Fruit fly (Drosophila melanogaster) whole organism, embryonic: Measurements from ENCODE around the gene Wdfy2.

ENCODE experiments used
- Adf1 ChIP-seq: fragments of 200-800 bp; sonication (Bioruptor generic); IDR thresholded peaks from 2 replicates; pipeline ENCODE4 v1.3.6; 2022; ENCODE audit warnings: missing biosample characterization, missing genetic modification characterization
- Atf6 ChIP-seq: fragments of 200-800 bp; sonication (Bioruptor generic); IDR thresholded peaks from 2 replicates; pipeline ENCODE4 v1.3.6; 2022; ENCODE audit warnings: missing biosample characterization, missing genetic modification characterization
- B-H1 ChIP-seq: fragments of 200-800 bp; sonication (Bioruptor generic); IDR thresholded peaks from 3 replicates; pipeline ENCODE4 v1.3.6; 2022; ENCODE audit warnings: missing biosample characterization, missing genetic modification characterization
- Bdp1 ChIP-seq: fragments of 200-800 bp; sonication (Bioruptor generic); optimal IDR thresholded peaks from 3 replicates; lab custom pipeline; 2016; ENCODE audit warnings: missing biosample characterization, missing genetic modification characterization
- Bgb ChIP-seq: fragments of 200-800 bp; sonication (Bioruptor generic); IDR thresholded peaks from 2 replicates; pipeline ENCODE4 v1.3.6; 2022; ENCODE audit warnings: missing biosample characterization, missing genetic modification characterization; ENCODE audit not compliant: partially characterized antibody
- CG10274 ChIP-seq: fragments of 200-800 bp; sonication (Bioruptor generic); optimal IDR thresholded peaks from 3 replicates; lab custom pipeline; 2017; ENCODE audit warnings: missing biosample characterization, mild to moderate bottlenecking, missing genetic modification characterization
- CG10366 ChIP-seq: fragments of 200-800 bp; sonication (Bioruptor generic); IDR thresholded peaks from 2 replicates; pipeline ENCODE4 v1.3.6; 2022; ENCODE audit warnings: missing biosample characterization, missing genetic modification characterization
- CG12299 ChIP-seq: fragments of 200-800 bp; sonication (Bioruptor generic); optimal IDR thresholded peaks from 2 replicates; lab custom pipeline; 2018; ENCODE audit warnings: missing biosample characterization, mild to moderate bottlenecking, missing genetic modification characterization
- CG12391 ChIP-seq: fragments of 200-800 bp; sonication (Bioruptor generic); optimal IDR thresholded peaks from 3 replicates; lab custom pipeline; 2018; ENCODE audit warnings: missing biosample characterization, mild to moderate bottlenecking, missing genetic modification characterization, moderate library complexity
- CG13296 ChIP-seq: fragments of 200-800 bp; sonication (Bioruptor generic); optimal IDR thresholded peaks from 3 replicates; lab custom pipeline; 2018; ENCODE audit warnings: missing biosample characterization, mild to moderate bottlenecking, missing genetic modification characterization
- CG14667 ChIP-seq: fragments of 200-800 bp; sonication (Bioruptor generic); IDR thresholded peaks from 2 replicates; pipeline ENCODE4 v1.3.6; 2022; ENCODE audit warnings: missing biosample characterization, missing genetic modification characterization
- CG1603 ChIP-seq: fragments of 200-800 bp; sonication (Bioruptor generic); optimal IDR thresholded peaks from 2 replicates; lab custom pipeline; 2019; ENCODE audit warnings: missing biosample characterization, mild to moderate bottlenecking, missing genetic modification characterization, moderate library complexity
- CG17912 ChIP-seq: fragments of 200-800 bp; sonication (Bioruptor generic); optimal IDR thresholded peaks from 2 replicates; lab custom pipeline; 2018; ENCODE audit warnings: missing biosample characterization, mild to moderate bottlenecking, missing genetic modification characterization
- CG18011 ChIP-seq: fragments of 200-800 bp; sonication (Bioruptor generic); optimal IDR thresholded peaks from 2 replicates; lab custom pipeline; 2017; ENCODE audit warnings: missing biosample characterization, missing genetic modification characterization, mild to moderate bottlenecking, moderate library complexity, missing genotype
- CG2889 ChIP-seq: fragments of 200-800 bp; sonication (Bioruptor generic); IDR thresholded peaks from 3 replicates; pipeline ENCODE4 v1.3.6; 2022; ENCODE audit warnings: missing biosample characterization, missing genetic modification characterization
- CG32772 ChIP-seq: fragments of 200-800 bp; sonication (Bioruptor generic); IDR thresholded peaks from 2 replicates; pipeline ENCODE4 v1.3.6; 2022; ENCODE audit warnings: missing biosample characterization, missing genetic modification characterization
- CG33213 ChIP-seq: fragments of 200-800 bp; sonication (Bioruptor generic); optimal IDR thresholded peaks from 3 replicates; lab custom pipeline; 2016; ENCODE audit warnings: missing biosample characterization, missing genetic modification characterization
- CG33557 ChIP-seq: fragments of 200-800 bp; sonication (Bioruptor generic); optimal IDR thresholded peaks from 2 replicates; lab custom pipeline; 2019; ENCODE audit warnings: missing biosample characterization, mild to moderate bottlenecking, missing genetic modification characterization, moderate library complexity
- CG4820 ChIP-seq: fragments of 200-800 bp; sonication (Bioruptor generic); optimal IDR thresholded peaks from 3 replicates; lab custom pipeline; 2016; ENCODE audit warnings: missing biosample characterization, missing genetic modification characterization
- CG6689 ChIP-seq: fragments of 200-800 bp; sonication (Bioruptor generic); IDR thresholded peaks from 2 replicates; pipeline ENCODE4 v1.3.6; 2022; ENCODE audit warnings: missing biosample characterization, missing genetic modification characterization
- CG6813 ChIP-seq: fragments of 200-800 bp; sonication (Bioruptor generic); optimal IDR thresholded peaks from 2 replicates; lab custom pipeline; 2017; ENCODE audit warnings: missing biosample characterization, missing genetic modification characterization, mild to moderate bottlenecking, moderate library complexity, missing genetic modification reagents
- CG8924 ChIP-seq: fragments of 200-800 bp; optimal IDR thresholded peaks from 3 replicates; lab custom pipeline; 2019; ENCODE audit warnings: missing biosample characterization, mild to moderate bottlenecking, missing genetic modification characterization, moderate library complexity
- CG8944 ChIP-seq: fragments of 200-800 bp; sonication (Bioruptor generic); optimal IDR thresholded peaks from 3 replicates; lab custom pipeline; 2016; ENCODE audit warnings: missing biosample characterization, missing genetic modification characterization
- Ets97D ChIP-seq: fragments of 200-800 bp; sonication (Bioruptor generic); optimal IDR thresholded peaks from 3 replicates; lab custom pipeline; 2016; ENCODE audit warnings: missing biosample characterization, missing genetic modification characterization
- Hsf ChIP-seq: fragments of 200-800 bp; sonication (Bioruptor generic); optimal IDR thresholded peaks from 3 replicates; lab custom pipeline; 2016; ENCODE audit warnings: missing biosample characterization, missing genetic modification characterization
- Oaz ChIP-seq: fragments of 200-800 bp; sonication (Bioruptor generic); IDR thresholded peaks from 2 replicates; pipeline ENCODE4 v1.3.6; 2022; ENCODE audit warnings: missing biosample characterization, missing genetic modification characterization
- Pdp1 ChIP-seq, 2 experiments: fragments of 200-800 bp; sonication (Bioruptor generic); optimal IDR thresholded peaks; 3 replicates each; lab custom pipeline; 2016; ENCODE audit warnings: missing biosample characterization in 2 of 2, missing genetic modification characterization in 2 of 2, mild to moderate bottlenecking in 1 of 2, moderate library complexity in 1 of 2
- Scr ChIP-seq: fragments of 200-800 bp; sonication (Bioruptor generic); IDR thresholded peaks from 2 replicates; pipeline ENCODE4 v1.3.6; 2022; ENCODE audit warnings: missing biosample characterization, missing genetic modification characterization; ENCODE audit not compliant: partially characterized antibody
- Xbp1 ChIP-seq: fragments of 200-800 bp; sonication (Bioruptor generic); optimal IDR thresholded peaks from 3 replicates; lab custom pipeline; 2016; ENCODE audit warnings: missing biosample characterization, mild to moderate bottlenecking, missing genetic modification characterization
- ab ChIP-seq: fragments of 200-800 bp; sonication (Bioruptor generic); optimal IDR thresholded peaks from 2 replicates; lab custom pipeline; 2016; ENCODE audit warnings: missing biosample characterization, missing genetic modification characterization
- br ChIP-seq: fragments of >200 bp; optimal IDR thresholded peaks from 2 replicates; lab custom pipeline; 2017
- cato ChIP-seq: fragments of 200-800 bp; sonication (Bioruptor generic); optimal IDR thresholded peaks from 2 replicates; lab custom pipeline; 2016; ENCODE audit warnings: missing biosample characterization, missing genetic modification characterization, borderline replicate concordance
- chn ChIP-seq: fragments of 200-800 bp; sonication (Bioruptor generic); optimal IDR thresholded peaks from 2 replicates; lab custom pipeline; 2016; ENCODE audit warnings: missing biosample characterization, missing genetic modification characterization
- crc ChIP-seq: fragments of 200-800 bp; sonication (Bioruptor generic); optimal IDR thresholded peaks from 2 replicates; lab custom pipeline; 2016; ENCODE audit warnings: missing biosample characterization, missing genetic modification characterization
- esg ChIP-seq: fragments of 200-800 bp; sonication (Bioruptor generic); conservative IDR thresholded peaks from 2 replicates; pipeline ENCODE4 v1.3.6; 2022; ENCODE audit warnings: missing biosample characterization, missing genetic modification characterization
- fd102C ChIP-seq: fragments of 200-800 bp; sonication (Bioruptor generic); optimal IDR thresholded peaks from 2 replicates; lab custom pipeline; 2018; ENCODE audit warnings: missing biosample characterization, mild to moderate bottlenecking, missing genetic modification characterization, moderate library complexity
- gcm2 ChIP-seq: fragments of 200-800 bp; sonication (Bioruptor generic); optimal IDR thresholded peaks from 2 replicates; lab custom pipeline; 2016; ENCODE audit warnings: missing biosample characterization, missing genetic modification characterization
- grn ChIP-seq: fragments of 200-800 bp; sonication (Bioruptor generic); optimal IDR thresholded peaks from 3 replicates; lab custom pipeline; 2017; ENCODE audit warnings: missing biosample characterization, missing genetic modification characterization
- insv ChIP-seq, 2 experiments: fragments of 200-800 bp; sonication (Bioruptor generic); optimal IDR thresholded peaks; 3 replicates each; lab custom pipeline; 2016 to 2018; ENCODE audit warnings: missing biosample characterization in 2 of 2, missing genetic modification characterization in 2 of 2
- knrl ChIP-seq: fragments of 200-800 bp; sonication (Bioruptor generic); IDR thresholded peaks from 3 replicates; pipeline ENCODE4 v1.3.6; 2022; ENCODE audit warnings: missing biosample characterization, missing genetic modification characterization; ENCODE audit not compliant: partially characterized antibody
- lmd ChIP-seq: fragments of 200-800 bp; sonication (Bioruptor generic); IDR thresholded peaks from 2 replicates; pipeline ENCODE4 v1.3.6; 2022; ENCODE audit warnings: missing biosample characterization, missing genetic modification characterization
- lov ChIP-seq, 2 experiments: fragments of 200-800 bp in 1 of 2; fragments of >200 bp in 1 of 2; sonication (Bioruptor generic) in 1 of 2; IDR thresholded peaks in 1 of 2; optimal IDR thresholded peaks in 1 of 2; 2 replicates in 1 of 2; 3 replicates in 1 of 2; pipeline versions ENCODE4 v1.3.6 to Lab custom; 2017 to 2022; ENCODE audit warnings: missing biosample characterization in 1 of 2, missing genetic modification characterization in 1 of 2
- mirr ChIP-seq: fragments of 200-800 bp; sonication (Bioruptor generic); optimal IDR thresholded peaks from 3 replicates; lab custom pipeline; 2018; ENCODE audit warnings: missing biosample characterization, mild to moderate bottlenecking, missing genetic modification characterization
- pho ChIP-seq: fragments of 200-800 bp; sonication (Bioruptor generic); optimal IDR thresholded peaks from 2 replicates; lab custom pipeline; 2016; ENCODE audit warnings: missing biosample characterization, missing genetic modification characterization
- slp2 ChIP-seq: fragments of 200-800 bp; sonication (Bioruptor generic); optimal IDR thresholded peaks from 2 replicates; lab custom pipeline; 2016; ENCODE audit warnings: missing biosample characterization, missing genetic modification characterization
- so ChIP-seq: fragments of 200-800 bp; sonication (Bioruptor generic); IDR thresholded peaks from 3 replicates; pipeline ENCODE4 v1.3.6; 2022; ENCODE audit warnings: missing biosample characterization, missing genetic modification characterization
- stwl ChIP-seq: fragments of 200-800 bp; sonication (Bioruptor generic); optimal IDR thresholded peaks from 3 replicates; lab custom pipeline; 2018; ENCODE audit warnings: missing biosample characterization, mild to moderate bottlenecking, missing genetic modification characterization, moderate library complexity
- zen2 ChIP-seq: fragments of 200-800 bp; sonication (Bioruptor generic); IDR thresholded peaks from 3 replicates; pipeline ENCODE4 v1.3.6; 2022; ENCODE audit warnings: missing biosample characterization, missing genetic modification characterization; ENCODE audit not compliant: partially characterized antibody

Gene Wdfy2

dm6 chr2L:10413251-10414127, 9.6 kb upstream of the Wdfy2 start, which contains the start of the genes CG5355 and Klp31E (continued):
- peak; percentile 62 for TF ChIP-seq Atf6 (GFP tag; lab: Robert Waterston, UW)
- no peak for TF ChIP-seq grn
- TF ChIP-seq crc (GFP tag; lab: Kevin White, UChicago), result no peak
- TF ChIP-seq CG33557, result peak; percentile 76
- TF ChIP-seq CG14667 (GFP tag; lab: Robert Waterston, UW), result peak; percentile 43; the same call in 1 of the 2 replicates
- TF ChIP-seq br (lab: Kevin White, UChicago), result no peak
- TF ChIP-seq zen2 (GFP tag; lab: Robert Waterston, UW), result peak; percentile 63; the same call in 2 of the 3 replicates
- TF ChIP-seq pho, result peak; percentile 22
- peak; percentile 84 for TF ChIP-seq CG12391 (tag; lab: Kevin White, UChicago)
- TF ChIP-seq mirr (GFP tag; lab: Kevin White, UChicago), result no peak
- TF ChIP-seq Bgb, result peak; percentile 63
- peak; percentile 71 for TF ChIP-seq CG6689 (GFP tag; lab: Robert Waterston, UW)
- peak; percentile 52 for TF ChIP-seq CG33213 (GFP tag; lab: Kevin White, UChicago)
- TF ChIP-seq CG18011 (GFP tag; lab: Kevin White, UChicago), result no peak
- peak; percentile 37 for TF ChIP-seq slp2 (GFP tag; lab: Kevin White, UChicago)
- TF ChIP-seq lmd (GFP tag; lab: Robert Waterston, UW), result peak; percentile 52
- TF ChIP-seq Adf1 (GFP tag; lab: Robert Waterston, UW), result no peak
- peak; percentile 15 for TF ChIP-seq Ets97D (GFP tag; lab: Kevin White, UChicago)
- 0 out of 2 replicates have a peak, but pooled peaks have one; percentile 4 for TF ChIP-seq CG32772 (GFP tag; lab: Robert Waterston, UW)
- TF ChIP-seq CG6813 (GFP tag; lab: Kevin White, UChicago), result no peak
- TF ChIP-seq CG12299 (tag; lab: Kevin White, UChicago), result peak; percentile 27
- peak in 1 of 2 experiments; percentile 62 for TF ChIP-seq Pdp1 (GFP tag; optimal IDR thresholded peaks at IDR 0.05; lab: Kevin White, UChicago)
- TF ChIP-seq Bdp1 (GFP tag; lab: Kevin White, UChicago), result peak; percentile 17
- TF ChIP-seq gcm2, result peak; percentile 35
- TF ChIP-seq Scr (GFP tag; lab: Robert Waterston, UW), result peak; percentile 81
- TF ChIP-seq CG8944 (GFP tag; lab: Kevin White, UChicago), result peak; percentile 41
- no peak for TF ChIP-seq CG17912
- TF ChIP-seq chn (GFP tag; lab: Kevin White, UChicago), result peak; percentile 41
- TF ChIP-seq Xbp1, result peak; percentile 71
- no peak for TF ChIP-seq fd102C (GFP tag; lab: Kevin White, UChicago)
- TF ChIP-seq insv (GFP tag; optimal IDR thresholded peaks at IDR 0.05; lab: Kevin White, UChicago), result peak in 1 of 2 experiments; percentile 26
- peak; percentile 43 for TF ChIP-seq CG4820 (GFP tag; lab: Kevin White, UChicago)
- peak; percentile 1 for TF ChIP-seq CG10274 (GFP tag; lab: Kevin White, UChicago)
- TF ChIP-seq CG2889 (GFP tag; lab: Robert Waterston, UW), result no peak
- peak; percentile 3 for TF ChIP-seq stwl (tag; lab: Kevin White, UChicago)
- TF ChIP-seq knrl (GFP tag; lab: Robert Waterston, UW), result peak; percentile 67; the same call in 2 of the 3 replicates
- TF ChIP-seq Oaz (GFP tag; lab: Robert Waterston, UW), result 0 out of 2 replicates have a peak, but pooled peaks have one; percentile 46
- TF ChIP-seq esg (GFP tag; lab: Robert Waterston, UW), result peak; percentile 58
- TF ChIP-seq cato (GFP tag; lab: Kevin White, UChicago), result peak; percentile 49
- TF ChIP-seq lov (optimal IDR thresholded peaks at IDR 0.05; lab: Kevin White, UChicago), result no peak
- TF ChIP-seq lov (GFP tag; IDR thresholded peaks at IDR 0.05; lab: Robert Waterston, UW), result no peak
- TF ChIP-seq CG8924 (tag; lab: Kevin White, UChicago), result peak; percentile 76
- no peak for TF ChIP-seq CG10366
- no peak for TF ChIP-seq ab (GFP tag; lab: Kevin White, UChicago)
- TF ChIP-seq B-H1 (GFP tag; lab: Robert Waterston, UW), result 0 out of 3 replicates have a peak, but pooled peaks have one; percentile 45
- peak; percentile 78 for TF ChIP-seq CG1603 (tag; lab: Kevin White, UChicago)
- peak; percentile 61 for TF ChIP-seq CG13296 (GFP tag; lab: Kevin White, UChicago)
- TF ChIP-seq Hsf (GFP tag; lab: Kevin White, UChicago), result peak; percentile 65
- peak; percentile 70; the same call in 1 of the 3 replicates for TF ChIP-seq so
